Worm (Caenorhabditis elegans) whole organism, L3 larva: ENCODE results near the gene pgph-3.

Experiments
- aly-2 ChIP-seq: fragments of 150-350 bp; optimal IDR thresholded peaks from 2 replicates; lab custom pipeline; 2014; ENCODE audit warnings: missing biosample characterization, missing genetic modification characterization
- ama-1 ChIP-seq: fragments of 150-350 bp; optimal IDR thresholded peaks from 2 replicates; lab custom pipeline; 2018
- ceh-16 ChIP-seq: sonication (generic microtip); optimal IDR thresholded peaks from 2 replicates; lab custom pipeline; 2017; ENCODE audit warnings: missing biosample characterization, missing genetic modification characterization
- ceh-82 ChIP-seq: fragments of 150-350 bp; optimal IDR thresholded peaks from 2 replicates; lab custom pipeline; 2014; ENCODE audit warnings: missing biosample characterization, missing genetic modification characterization
- ceh-9 ChIP-seq: sonication (generic microtip); optimal IDR thresholded peaks from 2 replicates; lab custom pipeline; 2018; ENCODE audit warnings: missing biosample characterization, missing genetic modification characterization
- daf-12 ChIP-seq: fragments of 150-350 bp; optimal IDR thresholded peaks from 2 replicates; lab custom pipeline; 2014; ENCODE audit warnings: missing biosample characterization, missing genetic modification reagents, missing genetic modification characterization
- egl-27 ChIP-seq: sonication (generic microtip); optimal IDR thresholded peaks from 4 replicates; lab custom pipeline; 2017; ENCODE audit warnings: missing biosample characterization, missing genetic modification reagents, missing genetic modification characterization
- egl-5 ChIP-seq: fragments of 150-350 bp; optimal IDR thresholded peaks from 2 replicates; lab custom pipeline; 2017; ENCODE audit warnings: missing biosample characterization, missing genetic modification reagents, missing genetic modification characterization, inconsistent platforms
- elt-1 ChIP-seq: fragments of 150-350 bp; optimal IDR thresholded peaks from 2 replicates; lab custom pipeline; 2014; ENCODE audit warnings: missing biosample characterization, missing genetic modification characterization
- elt-2 ChIP-seq: sonication (generic microtip); optimal IDR thresholded peaks from 2 replicates; lab custom pipeline; 2016; ENCODE audit warnings: missing genetic modification reagents, mild to moderate bottlenecking, missing genetic modification characterization, missing compliant biosample characterization
- elt-3 ChIP-seq, 3 experiments: fragments of 150-350 bp in 1 of 3; sonication (generic microtip) in 2 of 3; optimal IDR thresholded peaks; 2 replicates in 2 of 3; 4 replicates in 1 of 3; lab custom pipeline; 2014 to 2017; ENCODE audit warnings: missing biosample characterization in 3 of 3, missing genetic modification characterization in 3 of 3
- eor-1 ChIP-seq, 2 experiments: fragments of 150-350 bp; optimal IDR thresholded peaks; 2 replicates each; lab custom pipeline; 2014 to 2018; ENCODE audit warnings: missing biosample characterization in 2 of 2, missing genetic modification characterization in 2 of 2
- fkh-10 ChIP-seq: sonication (generic microtip); optimal IDR thresholded peaks from 2 replicates; lab custom pipeline; 2017; ENCODE audit warnings: missing biosample characterization, missing genetic modification reagents, missing genetic modification characterization
- fkh-2 ChIP-seq: fragments of 150-350 bp; optimal IDR thresholded peaks from 2 replicates; lab custom pipeline; 2014; ENCODE audit warnings: missing biosample characterization, missing genetic modification reagents, missing genetic modification characterization
- fos-1 ChIP-seq: fragments of 150-350 bp; optimal IDR thresholded peaks from 2 replicates; lab custom pipeline; 2014; ENCODE audit warnings: missing biosample characterization, missing genetic modification characterization
- jun-1 ChIP-seq: fragments of 150-350 bp; optimal IDR thresholded peaks from 2 replicates; lab custom pipeline; 2014; ENCODE audit warnings: missing biosample characterization, missing genetic modification reagents, missing genetic modification characterization
- lin-15B ChIP-seq: fragments of 150-350 bp; optimal IDR thresholded peaks from 2 replicates; lab custom pipeline; 2014; ENCODE audit warnings: missing biosample characterization, missing genetic modification characterization
- lin-39 ChIP-seq: fragments of 150-350 bp; optimal IDR thresholded peaks from 2 replicates; lab custom pipeline; 2018; ENCODE audit warnings: missing biosample characterization, missing genetic modification reagents, missing genetic modification characterization
- mdl-1 ChIP-seq: fragments of 150-350 bp; optimal IDR thresholded peaks from 2 replicates; lab custom pipeline; 2014; ENCODE audit warnings: missing biosample characterization, missing genetic modification characterization
- mml-1 ChIP-seq: fragments of 150-350 bp; sonication (generic microtip); optimal IDR thresholded peaks from 3 replicates; lab custom pipeline; 2014; ENCODE audit warnings: missing biosample characterization, missing genetic modification characterization
- nfya-1 ChIP-seq: sonication (generic microtip); optimal IDR thresholded peaks from 2 replicates; lab custom pipeline; 2017; ENCODE audit warnings: missing genetic modification characterization, mild to moderate bottlenecking, missing compliant biosample characterization, antibody characterized with exemption, moderate library complexity; ENCODE audit not compliant: insufficient read depth
- nhr-11 ChIP-seq: fragments of 150-350 bp; optimal IDR thresholded peaks from 2 replicates; lab custom pipeline; 2014; ENCODE audit warnings: missing biosample characterization, missing genetic modification characterization
- nhr-12 ChIP-seq: fragments of 150-350 bp; optimal IDR thresholded peaks from 2 replicates; lab custom pipeline; 2014; ENCODE audit warnings: missing biosample characterization, missing genetic modification characterization
- nhr-23 ChIP-seq: fragments of 150-350 bp; optimal IDR thresholded peaks from 2 replicates; lab custom pipeline; 2014; ENCODE audit warnings: missing biosample characterization, missing genetic modification reagents, missing genetic modification characterization
- nhr-237 ChIP-seq: fragments of 150-350 bp; optimal IDR thresholded peaks from 2 replicates; lab custom pipeline; 2014; ENCODE audit warnings: missing biosample characterization, missing genetic modification characterization
- nhr-43 ChIP-seq: sonication (generic microtip); optimal IDR thresholded peaks from 2 replicates; lab custom pipeline; 2016; ENCODE audit warnings: mild to moderate bottlenecking, missing genetic modification characterization, missing compliant biosample characterization; ENCODE audit not compliant: poor library complexity, severe bottlenecking
- nhr-67 ChIP-seq: fragments of 150-350 bp; optimal IDR thresholded peaks from 2 replicates; lab custom pipeline; 2014; ENCODE audit warnings: missing biosample characterization, missing genetic modification characterization
- nhr-76 ChIP-seq: fragments of 150-350 bp; sonication (generic microtip); optimal IDR thresholded peaks from 5 replicates; lab custom pipeline; 2014; ENCODE audit warnings: missing biosample characterization, missing genetic modification characterization
- pha-4 ChIP-seq: fragments of 150-350 bp; optimal IDR thresholded peaks from 2 replicates; lab custom pipeline; 2014; ENCODE audit warnings: missing biosample characterization, missing genetic modification reagents, missing genetic modification characterization
- pqm-1 ChIP-seq: fragments of 150-350 bp; optimal IDR thresholded peaks from 2 replicates; lab custom pipeline; 2017; ENCODE audit warnings: missing biosample characterization, missing genetic modification characterization, inconsistent platforms
- sea-2 ChIP-seq: fragments of 150-350 bp; sonication (generic microtip); optimal IDR thresholded peaks from 4 replicates; lab custom pipeline; 2014; ENCODE audit warnings: missing biosample characterization, missing genetic modification reagents, missing genetic modification characterization
- skn-1 ChIP-seq: fragments of 150-350 bp; optimal IDR thresholded peaks from 2 replicates; lab custom pipeline; 2014; ENCODE audit warnings: missing biosample characterization, missing genetic modification characterization
- snpc-4 ChIP-seq: fragments of 150-350 bp; optimal IDR thresholded peaks from 2 replicates; lab custom pipeline; 2014; ENCODE audit warnings: missing biosample characterization, missing genetic modification characterization
- unc-39 ChIP-seq: sonication (generic microtip); optimal IDR thresholded peaks from 4 replicates; lab custom pipeline; 2017; ENCODE audit warnings: missing biosample characterization, missing genetic modification characterization
- zag-1 ChIP-seq: fragments of 150-350 bp; optimal IDR thresholded peaks from 2 replicates; lab custom pipeline; 2014; ENCODE audit warnings: missing biosample characterization, missing genetic modification characterization
- ztf-4 ChIP-seq: fragments of 150-350 bp; optimal IDR thresholded peaks from 2 replicates; lab custom pipeline; 2014; ENCODE audit warnings: missing biosample characterization, missing genetic modification characterization

Gene pgph-3

DNA sequence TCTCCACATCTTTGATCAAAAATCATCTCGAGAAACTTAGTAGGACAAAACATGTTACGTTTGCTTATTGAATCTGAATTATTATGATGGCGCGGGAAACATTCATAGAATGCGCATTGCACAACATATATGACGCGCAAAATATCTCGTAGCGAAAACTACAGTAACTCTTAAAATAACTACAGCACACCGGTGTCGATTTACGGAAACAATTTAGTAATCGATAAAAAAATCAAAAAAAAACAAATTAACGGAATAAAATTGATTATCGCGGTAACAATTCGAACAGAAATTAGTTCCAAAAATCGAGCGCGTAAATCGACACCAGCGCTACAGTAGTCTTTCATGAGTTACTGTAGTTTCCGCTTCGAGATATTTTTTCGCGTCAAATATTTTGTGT is 41.6 kb downstream of the pgph-3 start:
- TF ChIP-seq unc-39 (no peak), skn-1 (no peak), pqm-1 (tag; lab: Kevin White, UChicago) (no peak), fos-1 (tag; lab: Kevin White, UChicago) (no peak), egl-5 (tag; lab: Kevin White, UChicago) (no peak), elt-3 (tag; optimal IDR thresholded peaks at IDR 0.05; lab: Kevin White, UChicago) (no peak), mdl-1 (tag; lab: Kevin White, UChicago) (no peak), sea-2 (GFP tag; lab: Kevin White, UChicago) (no peak), nhr-11 (tag; lab: Kevin White, UChicago) (no peak), nhr-43 (tag; lab: Kevin White, UChicago) (no peak), pha-4 (tag; lab: Kevin White, UChicago) (no peak), jun-1 (tag; lab: Kevin White, UChicago) (no peak), aly-2 (tag; lab: Kevin White, UChicago) (no peak), ztf-4 (tag; lab: Kevin White, UChicago) (no peak), mml-1 (tag; lab: Kevin White, UChicago) (no peak), snpc-4 (tag; lab: Kevin White, UChicago) (no peak), elt-2 (tag; lab: Kevin White, UChicago) (no peak), elt-1 (tag; lab: Kevin White, UChicago) (no peak), nhr-23 (tag; lab: Kevin White, UChicago) (no peak), lin-15B (no peak)
- TF ChIP-seq, all 47 proteins: peak for 0

DNA sequence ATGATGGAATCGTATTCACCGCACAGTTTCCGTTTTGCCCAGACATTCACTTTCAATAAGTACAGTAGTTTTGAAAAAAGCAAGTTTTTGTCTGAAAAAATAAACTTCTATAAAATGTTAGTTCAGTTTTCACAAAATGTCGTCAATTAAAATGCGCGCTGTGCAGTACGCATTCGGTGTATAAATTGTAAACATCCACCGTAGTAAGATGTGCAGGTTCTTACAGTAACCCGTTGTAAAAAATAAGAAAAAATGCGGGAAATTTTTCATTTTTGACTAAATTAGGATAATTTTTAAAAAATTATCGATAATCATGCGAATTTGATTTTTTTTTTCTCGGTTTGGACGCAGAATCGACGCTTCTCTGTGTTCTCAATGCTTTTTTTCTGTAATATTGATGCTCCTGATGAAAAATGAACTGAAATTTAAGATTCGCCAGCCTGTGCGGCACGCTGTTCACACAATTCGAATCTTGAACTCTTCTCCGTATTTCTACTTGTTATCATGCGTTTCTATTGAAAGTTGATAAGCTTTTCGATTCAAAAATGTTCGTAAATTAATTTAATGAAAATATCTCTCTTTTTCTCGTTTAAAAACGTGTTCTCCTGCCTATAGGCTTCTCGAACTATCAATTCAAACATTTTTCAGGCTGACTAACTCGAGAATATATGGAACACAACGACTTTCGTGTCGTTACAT is 46.3 kb downstream of the pgph-3 start, which contains the start of gene rga-3:
rga-3 (plus strand) TSS at position 649 of the 699 bp plus-strand sequence.
- TF ChIP-seq egl-27 (tag; lab: Kevin White, UChicago) (no peak), ceh-9 (no peak), mml-1 (tag; lab: Kevin White, UChicago) (no peak), lin-39 (tag; lab: Kevin White, UChicago) (no peak), ama-1 (no peak), nfya-1 (tag; lab: Kevin White, UChicago) (no peak), fkh-2 (tag; lab: Kevin White, UChicago) (no peak), ceh-82 (tag; lab: Kevin White, UChicago) (no peak), nhr-12 (tag; lab: Kevin White, UChicago) (no peak), nhr-237 (no peak), nhr-23 (tag; lab: Kevin White, UChicago) (no peak), skn-1 (no peak), eor-1 (tag; optimal IDR thresholded peaks at IDR 0.05; lab: Kevin White, UChicago) (no peak), nhr-43 (tag; lab: Kevin White, UChicago) (no peak), fos-1 (tag; lab: Kevin White, UChicago) (no peak), nhr-67 (tag; lab: Kevin White, UChicago) (no peak), daf-12 (no peak), egl-5 (tag; lab: Kevin White, UChicago) (no peak)

DNA sequence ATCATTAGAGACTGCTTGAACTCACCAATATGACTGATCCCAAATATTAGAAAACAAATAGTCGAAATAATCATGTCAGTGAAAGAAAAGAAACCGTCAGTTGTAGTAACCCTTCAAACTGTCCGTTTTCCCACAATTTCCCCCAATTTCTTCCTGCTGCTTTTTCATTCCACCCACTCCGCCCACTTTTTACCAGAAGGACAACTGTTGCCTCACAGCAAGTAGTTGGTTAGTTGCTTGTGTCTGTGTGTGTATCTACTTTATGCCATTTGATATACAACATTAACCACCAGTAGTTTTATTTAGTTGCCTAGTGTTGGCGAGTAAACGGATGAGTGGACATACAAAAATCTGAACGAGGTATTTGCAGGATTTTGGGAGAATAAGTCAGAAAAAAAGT is 47.1 kb downstream of the pgph-3 start, which contains the start of gene K09H11.9:
K09H11.9 (minus strand) TSS at position 101 of the 400 bp plus-strand sequence.
- TF ChIP-seq elt-3 (tag; optimal IDR thresholded peaks at IDR 0.05; lab: Kevin White, UChicago) (no peak), eor-1 (tag; optimal IDR thresholded peaks at IDR 0.05; lab: Kevin White, UChicago) (no peak), ama-1 (no peak), pqm-1 (tag; lab: Kevin White, UChicago) (no peak), fkh-2 (tag; lab: Kevin White, UChicago) (no peak), pha-4 (tag; lab: Kevin White, UChicago) (no peak), elt-1 (tag; lab: Kevin White, UChicago) (no peak)

DNA sequence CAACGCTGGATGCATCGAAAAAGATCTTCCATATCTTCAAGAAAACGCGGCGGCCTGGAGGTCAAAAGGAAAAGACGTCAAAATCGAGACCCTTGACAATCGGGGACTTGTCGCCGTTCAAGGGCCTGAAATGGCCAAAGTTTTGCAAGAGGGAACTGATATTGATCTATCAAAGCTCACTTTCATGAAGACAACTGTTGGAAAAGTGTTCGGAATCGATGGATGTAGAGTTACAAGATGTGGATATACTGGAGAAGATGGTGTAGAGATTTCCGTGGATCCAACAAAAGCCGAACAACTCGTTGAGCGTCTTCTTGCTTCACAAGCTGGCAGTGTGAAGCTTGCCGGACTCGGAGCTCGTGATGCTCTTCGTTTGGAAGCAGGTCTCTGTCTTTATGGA is 50.1 kb downstream of the pgph-3 start:
- TF ChIP-seq nfya-1 (tag; lab: Kevin White, UChicago): no peak
- no peak for TF ChIP-seq elt-1 (tag; lab: Kevin White, UChicago)
- TF ChIP-seq fkh-2 (tag; lab: Kevin White, UChicago): no peak
- no peak for TF ChIP-seq nhr-11 (tag; lab: Kevin White, UChicago)
- TF ChIP-seq fkh-10 (GFP tag; lab: Kevin White, UChicago): no peak
- no peak for TF ChIP-seq skn-1
- TF ChIP-seq ztf-4 (tag; lab: Kevin White, UChicago): no peak
- no peak for TF ChIP-seq mml-1 (tag; lab: Kevin White, UChicago)
- no peak for TF ChIP-seq ama-1
- TF ChIP-seq fos-1 (tag; lab: Kevin White, UChicago): no peak
- TF ChIP-seq jun-1 (tag; lab: Kevin White, UChicago): no peak
- TF ChIP-seq elt-2 (tag; lab: Kevin White, UChicago): no peak
- TF ChIP-seq ceh-16 (tag; lab: Kevin White, UChicago): no peak
- TF ChIP-seq pqm-1 (tag; lab: Kevin White, UChicago): no peak
- TF ChIP-seq mdl-1 (tag; lab: Kevin White, UChicago): no peak
- no peak for TF ChIP-seq nhr-76 (tag; lab: Kevin White, UChicago)
- no peak for TF ChIP-seq daf-12
- no peak for TF ChIP-seq zag-1
- TF ChIP-seq nhr-12 (tag; lab: Kevin White, UChicago): no peak
- TF ChIP-seq elt-3 (tag; optimal IDR thresholded peaks at IDR 0.05; lab: Kevin White, UChicago): no peak
- TF ChIP-seq, all 47 proteins: peak for 0
